Worm (Caenorhabditis elegans) whole organism, midembryonic: ENCODE results near the gene sel-8.

Source experiments
- T22C8.4 ChIP-seq: fragments of 200-800 bp; sonication (Bioruptor generic); IDR thresholded peaks from 2 replicates; pipeline ENCODE4 v1.3.6; 2022; ENCODE audit warnings: missing genetic modification characterization, missing compliant biosample characterization
- cog-1 ChIP-seq: sonication (generic microtip); optimal IDR thresholded peaks from 2 replicates; lab custom pipeline; 2016; ENCODE audit warnings: missing genetic modification characterization, missing compliant biosample characterization
- flt-1 ChIP-seq: fragments of 200-800 bp; sonication (Bioruptor generic); IDR thresholded peaks from 2 replicates; pipeline ENCODE4 v1.3.6; 2022; ENCODE audit warnings: missing genetic modification characterization, missing compliant biosample characterization
- klf-2 ChIP-seq: fragments of 200-800 bp; sonication (Bioruptor generic); conservative IDR thresholded peaks from 2 replicates; pipeline ENCODE4 v1.3.6; 2022; ENCODE audit warnings: missing genetic modification reagents, missing genetic modification characterization, missing compliant biosample characterization
- med-1 ChIP-seq: sonication (generic microtip); optimal IDR thresholded peaks from 2 replicates; lab custom pipeline; 2017; ENCODE audit warnings: missing genetic modification characterization, mild to moderate bottlenecking, missing compliant biosample characterization, antibody characterized with exemption, missing genetic modification reagents; ENCODE audit not compliant: insufficient read depth
- ref-1 ChIP-seq: fragments of 200-800 bp; sonication (Bioruptor generic); conservative IDR thresholded peaks from 2 replicates; pipeline ENCODE4 v1.3.6; 2022; ENCODE audit warnings: missing genetic modification reagents, missing genetic modification characterization, missing compliant biosample characterization
- tab-1 ChIP-seq: fragments of 200-800 bp; sonication (Bioruptor generic); IDR thresholded peaks from 2 replicates; pipeline ENCODE4 v1.3.6; 2022; ENCODE audit warnings: missing genetic modification characterization, missing compliant biosample characterization
- ztf-23 ChIP-seq: fragments of 200-800 bp; sonication (Bioruptor generic); IDR thresholded peaks from 2 replicates; pipeline ENCODE4 v1.3.6; 2022; ENCODE audit warnings: missing genetic modification reagents, missing genetic modification characterization, missing compliant biosample characterization
- ztf-29 ChIP-seq: fragments of 200-800 bp; sonication (Bioruptor generic); IDR thresholded peaks from 2 replicates; pipeline ENCODE4 v1.3.6; 2022; ENCODE audit warnings: missing genetic modification reagents, missing genetic modification characterization, missing compliant biosample characterization

sel-8 gene

ce11 chrIII:3634873-3635272, 7.9 kb upstream of the sel-8 start:
- TF ChIP-seq ztf-29 (GFP tag; lab: Robert Waterston, UW): no peak
- no peak for TF ChIP-seq klf-2 (GFP tag; lab: Robert Waterston, UW)

ce11 chrIII:3634158-3634557, 7.2 kb upstream of the sel-8 start:
- TF ChIP-seq ref-1 (GFP tag; lab: Robert Waterston, UW) (no peak), ztf-23 (GFP tag; lab: Robert Waterston, UW) (no peak), med-1 (GFP tag; lab: Kevin White, UChicago) (no peak), klf-2 (GFP tag; lab: Robert Waterston, UW) (no peak), ztf-29 (GFP tag; lab: Robert Waterston, UW) (no peak), flt-1 (no peak), T22C8.4 (no peak), tab-1 (GFP tag; lab: Robert Waterston, UW) (no peak), cog-1 (tag; lab: Kevin White, UChicago) (no peak)

- no peak for TF ChIP-seq cog-1 (tag; lab: Kevin White, UChicago)
Measured at ce11 chrIII:3632379-3632778, 5.4 kb upstream of the sel-8 start.

- TF ChIP-seq T22C8.4 (no peak), flt-1 (no peak), med-1 (GFP tag; lab: Kevin White, UChicago) (no peak), klf-2 (GFP tag; lab: Robert Waterston, UW) (no peak), cog-1 (tag; lab: Kevin White, UChicago) (no peak), ztf-29 (GFP tag; lab: Robert Waterston, UW) (no peak), tab-1 (GFP tag; lab: Robert Waterston, UW) (no peak), ztf-23 (GFP tag; lab: Robert Waterston, UW) (no peak), ref-1 (GFP tag; lab: Robert Waterston, UW) (no peak)
Measured at ce11 chrIII:3630337-3630736, 3.4 kb upstream of the sel-8 start, which contains the start of gene mrps-31. Gene mrps-31, minus strand, starts transcription at chrIII:3630372.

ce11 chrIII:3623772-3624171, 3.2 kb downstream of the sel-8 start:
- TF ChIP-seq klf-2 (GFP tag; lab: Robert Waterston, UW): no peak
- no peak for TF ChIP-seq med-1 (GFP tag; lab: Kevin White, UChicago)
- no peak for TF ChIP-seq ref-1 (GFP tag; lab: Robert Waterston, UW)
- no peak for TF ChIP-seq cog-1 (tag; lab: Kevin White, UChicago)
- TF ChIP-seq tab-1 (GFP tag; lab: Robert Waterston, UW): no peak
- TF ChIP-seq T22C8.4: no peak
- TF ChIP-seq ztf-23 (GFP tag; lab: Robert Waterston, UW): no peak
- TF ChIP-seq ztf-29 (GFP tag; lab: Robert Waterston, UW): no peak
- TF ChIP-seq flt-1: no peak

- TF ChIP-seq tab-1 (GFP tag; lab: Robert Waterston, UW) (no peak), med-1 (GFP tag; lab: Kevin White, UChicago) (no peak), ztf-29 (GFP tag; lab: Robert Waterston, UW) (no peak), ref-1 (GFP tag; lab: Robert Waterston, UW) (no peak), T22C8.4 (no peak), flt-1 (no peak), cog-1 (tag; lab: Kevin White, UChicago) (no peak), ztf-23 (GFP tag; lab: Robert Waterston, UW) (no peak), klf-2 (GFP tag; lab: Robert Waterston, UW) (no peak)
Measured at ce11 chrIII:3621211-3621897, 5.6 kb downstream of the sel-8 start.

- TF ChIP-seq ref-1 (GFP tag; lab: Robert Waterston, UW): 0 out of 2 replicates have a peak, but pooled peaks have one; percentile 55
- no peak for TF ChIP-seq T22C8.4
- TF ChIP-seq flt-1: peak; percentile 70; the same call in 1 of the 2 replicates
- TF ChIP-seq ztf-23 (GFP tag; lab: Robert Waterston, UW): peak; percentile 83
Measured at ce11 chrIII:3620652-3621051, 6.3 kb downstream of the sel-8 start.

- TF ChIP-seq ref-1 (GFP tag; lab: Robert Waterston, UW) (no peak), flt-1 (no peak), ztf-29 (GFP tag; lab: Robert Waterston, UW) (no peak), klf-2 (GFP tag; lab: Robert Waterston, UW) (no peak), tab-1 (GFP tag; lab: Robert Waterston, UW) (no peak), med-1 (GFP tag; lab: Kevin White, UChicago) (no peak), T22C8.4 (no peak), ztf-23 (GFP tag; lab: Robert Waterston, UW) (no peak)
Measured at ce11 chrIII:3619621-3620261, 7.2 kb downstream of the sel-8 start.

ce11 chrIII:3612882-3613479, 14.0 kb downstream of the sel-8 start:
- TF ChIP-seq cog-1 (tag; lab: Kevin White, UChicago) (no peak), flt-1 (no peak), ztf-29 (GFP tag; lab: Robert Waterston, UW) (no peak), ztf-23 (GFP tag; lab: Robert Waterston, UW) (no peak), klf-2 (GFP tag; lab: Robert Waterston, UW) (no peak), tab-1 (GFP tag; lab: Robert Waterston, UW) (no peak)
